Worm (Caenorhabditis elegans) whole organism, L4 larva: ENCODE measurements around the gene nhr-141.

ENCODE experiments used
- T20F7.1 ChIP-seq: fragments of 200-800 bp; sonication (Bioruptor generic); optimal IDR thresholded peaks from 2 replicates; lab custom pipeline; 2018; ENCODE audit warnings: mild to moderate bottlenecking, missing genetic modification characterization, missing compliant biosample characterization
- madf-9 ChIP-seq: fragments of 200-800 bp; sonication (Bioruptor generic); conservative IDR thresholded peaks from 2 replicates; pipeline ENCODE4 v1.3.6; 2022; ENCODE audit warnings: missing genetic modification reagents, missing genetic modification characterization, missing compliant biosample characterization
- nhr-237 ChIP-seq: sonication (generic microtip); optimal IDR thresholded peaks from 2 replicates; lab custom pipeline; 2017; ENCODE audit warnings: missing biosample characterization, missing genetic modification characterization
- unc-62 ChIP-seq, 3 experiments: fragments of 150-350 bp in 1 of 3; sonication (generic microtip); optimal IDR thresholded peaks in 2 of 3; peaks in 1 of 3; 1 replicate in 1 of 3; 2 replicates in 2 of 3; lab custom pipeline; 2014 to 2017; ENCODE audit warnings: missing biosample characterization in 3 of 3, missing genetic modification characterization in 3 of 3, missing genetic modification reagents in 3 of 3, missing genotype in 1 of 3

DNA sequence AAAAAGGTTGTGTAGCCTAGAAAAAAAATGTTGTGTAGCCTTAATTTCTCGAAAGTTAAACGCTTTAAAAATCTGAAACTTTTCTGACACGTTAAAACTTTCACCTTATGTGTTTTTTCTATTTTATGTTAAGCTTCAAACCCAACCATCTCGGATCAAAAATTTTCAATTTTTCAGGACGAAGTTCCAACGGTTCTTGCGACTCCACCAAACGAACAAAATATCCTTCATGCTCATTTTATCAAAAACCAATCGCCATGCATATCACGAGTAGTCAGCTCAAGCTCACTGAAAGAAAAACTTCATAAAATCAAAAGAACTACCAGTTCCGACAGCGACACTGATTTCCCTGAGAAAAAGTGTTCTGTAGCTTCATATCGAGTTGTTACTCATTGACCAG is 8.0 kb upstream of the nhr-141 start:
- TF ChIP-seq T20F7.1 (GFP tag; lab: Kevin White, UChicago): no peak
- no peak for TF ChIP-seq unc-62 (GFP tag; optimal IDR thresholded peaks at IDR 0.05 in 1 of 2; lab: Kevin White, UChicago)
- no peak for TF ChIP-seq unc-62 (tag; optimal IDR thresholded peaks at IDR 0.05; lab: Kevin White, UChicago)
- no peak for TF ChIP-seq nhr-237 (tag; lab: Kevin White, UChicago)
- no peak for TF ChIP-seq madf-9
